Fruit fly (Drosophila melanogaster) whole organism: ENCODE measurements around the gene Prat2.

Experiments used
- CG8478 ChIP-seq: fragments of >200 bp; optimal IDR thresholded peaks from 2 replicates; lab custom pipeline; 2018; ENCODE audit warnings: inconsistent platforms
- Dll ChIP-seq: fragments of >200 bp; optimal IDR thresholded peaks from 2 replicates; lab custom pipeline; 2017
- EcR ChIP-seq, 2 experiments: fragments of >200 bp; optimal IDR thresholded peaks; 2 replicates each; lab custom pipeline; 2017; ENCODE audit warnings: missing biosample characterization in 2 of 2, missing genetic modification characterization in 2 of 2, missing genetic modification reagents in 2 of 2
- pan ChIP-seq: fragments of >200 bp; optimal IDR thresholded peaks from 2 replicates; lab custom pipeline; 2017
- psq ChIP-seq: fragments of >200 bp; optimal IDR thresholded peaks from 2 replicates; lab custom pipeline; 2017
- usp ChIP-seq: fragments of >200 bp; optimal IDR thresholded peaks from 2 replicates; lab custom pipeline; 2017; ENCODE audit warnings: missing biosample characterization, missing genetic modification characterization, mixed read lengths

The Prat2 gene

dm6 chr3L:6885666-6886335 lies 28.9 kb downstream of the Prat2 start:
- TF ChIP-seq CG8478, result no peak
- no peak for TF ChIP-seq psq (lab: Kevin White, UChicago)
- no peak for TF ChIP-seq Dll

DNA sequence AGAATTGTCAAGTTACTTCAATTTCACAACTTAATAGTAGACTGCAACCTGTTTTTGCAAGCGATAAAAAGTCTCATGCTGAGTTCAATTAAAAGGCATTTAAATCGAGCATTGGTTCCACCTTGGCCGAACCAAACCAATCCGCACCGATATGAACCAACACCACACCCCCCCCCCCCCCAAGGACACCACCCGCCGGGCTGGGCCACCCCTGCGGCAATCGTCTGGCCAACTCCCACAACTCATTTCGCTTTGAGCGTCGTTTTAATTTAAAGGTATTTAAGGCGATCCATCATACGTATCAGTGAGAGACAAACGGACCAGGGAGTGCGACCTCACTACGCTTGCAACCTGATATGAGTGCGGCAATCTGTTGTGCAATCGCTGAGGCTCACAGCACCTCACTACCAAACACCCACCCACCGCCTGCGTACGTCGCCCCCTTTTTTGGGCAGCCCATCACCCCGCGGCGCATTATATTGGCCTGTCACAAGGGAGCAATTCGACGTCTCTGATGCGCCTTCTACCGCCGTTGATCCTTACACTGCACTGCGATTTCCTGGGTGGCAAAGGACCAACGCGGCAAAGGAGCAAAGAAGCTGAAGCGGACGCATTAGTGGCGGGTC lies 29.7 kb downstream of the Prat2 start:
- TF ChIP-seq pan (lab: Kevin White, UChicago), result no peak
- TF ChIP-seq psq (lab: Kevin White, UChicago), result no peak
- TF ChIP-seq Dll, result no peak
- no peak for TF ChIP-seq CG8478
- no peak for TF ChIP-seq usp (GFP tag; lab: Kevin White, UChicago)
- TF ChIP-seq EcR (GFP tag; optimal IDR thresholded peaks at IDR 0.05; lab: Kevin White, UChicago), result no peak

DNA sequence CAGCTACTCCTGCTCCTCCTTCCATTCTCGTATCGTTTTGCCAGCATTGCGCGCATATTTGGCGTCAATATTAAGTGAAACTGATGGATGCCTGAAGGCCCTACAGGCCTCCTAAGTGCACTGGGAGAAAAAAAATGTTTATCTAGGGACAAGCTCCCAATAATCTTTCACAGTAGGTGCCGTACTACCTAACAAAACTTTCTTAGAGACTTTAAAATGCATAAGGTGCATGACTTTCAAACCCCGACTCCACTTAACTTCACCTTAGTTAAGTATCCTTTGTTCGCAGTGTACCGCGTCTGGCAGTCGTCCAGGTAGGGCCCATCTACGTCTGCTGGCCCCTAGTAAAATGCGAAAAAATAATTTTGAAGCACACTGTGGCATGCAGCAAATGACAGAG lies 43.4 kb downstream of the Prat2 start:
- TF ChIP-seq Dll (no peak), EcR (GFP tag; optimal IDR thresholded peaks at IDR 0.05; lab: Kevin White, UChicago) (no peak), CG8478 (no peak), pan (lab: Kevin White, UChicago) (no peak), usp (GFP tag; lab: Kevin White, UChicago) (no peak), psq (lab: Kevin White, UChicago) (no peak)

dm6 chr3L:6864187-6864586 lies 50.5 kb downstream of the Prat2 start:
- no peak for TF ChIP-seq CG8478
- TF ChIP-seq EcR (GFP tag; optimal IDR thresholded peaks at IDR 0.05; lab: Kevin White, UChicago), result no peak
- TF ChIP-seq psq (lab: Kevin White, UChicago), result no peak
- TF ChIP-seq Dll, result no peak
- TF ChIP-seq pan (lab: Kevin White, UChicago), result no peak
- TF ChIP-seq usp (GFP tag; lab: Kevin White, UChicago), result no peak
